Worm (Caenorhabditis elegans): ENCODE results near the gene srx-93.
"Not testable (repeated sequence)": the region's sequence is repeated elsewhere in the genome, so short reads cannot be mapped to it uniquely, and the experiment has no call there.

Gene srx-93

ce11 chrV:3605325-3605724, 15.2 kb downstream of the srx-93 start, which contains the start of gene T22F3.8:
Gene T22F3.8 (minus strand): TSS chrV:3605425.
- TF ChIP-seq pqm-1 (tag; optimal IDR thresholded peaks at IDR 0.05) (no peak), pha-2 (tag; optimal IDR thresholded peaks at IDR 0.05) (no peak), ztf-16 (tag; optimal IDR thresholded peaks at IDR 0.05) (no peak), elt-2 (tag; optimal IDR thresholded peaks at IDR 0.05) (no peak), hlh-30 (tag; optimal IDR thresholded peaks at IDR 0.05; ENCODE audit: insufficient read depth) (no peak), F13H6.1 (tag; optimal IDR thresholded peaks at IDR 0.05) (no peak), hlh-15 (tag; optimal IDR thresholded peaks at IDR 0.05) (no peak), lin-11 (tag; optimal IDR thresholded peaks at IDR 0.05) (no peak), Y22D7AL.16 (tag; optimal IDR thresholded peaks at IDR 0.05) (no peak), eyg-1 (tag; optimal IDR thresholded peaks at IDR 0.05) (no peak), madf-2 (tag; optimal IDR thresholded peaks at IDR 0.05) (no peak), ceh-48 (tag; optimal IDR thresholded peaks at IDR 0.05) (no peak), C38D4.7 (GFP tag; optimal IDR thresholded peaks at IDR 0.05) (no peak), unc-86 (tag; optimal IDR thresholded peaks at IDR 0.05) (no peak), fax-1 (tag; optimal IDR thresholded peaks at IDR 0.05) (no peak), ahr-1 (tag; optimal IDR thresholded peaks at IDR 0.05) (no peak)

- TF ChIP-seq ceh-22 (tag; optimal IDR thresholded peaks at IDR 0.05) (no peak), hlh-15 (tag; optimal IDR thresholded peaks at IDR 0.05) (no peak), hlh-30 (tag; optimal IDR thresholded peaks at IDR 0.05; ENCODE audit: insufficient read depth) (no peak), hlh-6 (tag; optimal IDR thresholded peaks at IDR 0.05) (no peak), pag-3 (tag; optimal IDR thresholded peaks at IDR 0.05; ENCODE audit: borderline replicate concordance) (no peak)
Measured at ce11 chrV:3600570-3600969, 19.9 kb downstream of the srx-93 start, which contains the start of gene T22F3.7. Gene T22F3.7 (minus strand): TSS chrV:3600670.

ce11 chrV:3597052-3597451, 23.5 kb downstream of the srx-93 start, which contains the start of gene srh-212:
Gene srh-212 (minus strand): TSS chrV:3597152.
- not testable (repeated sequence) for TF ChIP-seq hlh-30 (tag; optimal IDR thresholded peaks at IDR 0.05; ENCODE audit: insufficient read depth); tbx-2 (tag; optimal IDR thresholded peaks at IDR 0.05); C38D4.7 (GFP tag; optimal IDR thresholded peaks at IDR 0.05)

- TF ChIP-seq pha-4 (tag; optimal IDR thresholded peaks at IDR 0.05) (no peak), odd-2 (tag; optimal IDR thresholded peaks at IDR 0.05) (no peak), T23F11.4 (GFP tag; optimal IDR thresholded peaks at IDR 0.05) (no peak), che-1 (tag; optimal IDR thresholded peaks at IDR 0.05) (no peak)
Measured at ce11 chrV:3594936-3595335, 25.6 kb downstream of the srx-93 start, which contains the start of gene srh-213. Gene srh-213 (minus strand): TSS chrV:3595036.

- TF ChIP-seq unc-3 (GFP tag; conservative IDR thresholded peaks at IDR 0.05) (no peak), unc-3 (tag; optimal IDR thresholded peaks at IDR 0.05) (no peak), dmd-4 (tag; optimal IDR thresholded peaks at IDR 0.05; ENCODE audit: borderline replicate concordance) (no peak), pag-3 (tag; optimal IDR thresholded peaks at IDR 0.05; ENCODE audit: borderline replicate concordance) (no peak)
Measured at ce11 chrV:3592099-3592498, 28.4 kb downstream of the srx-93 start, which contains the start of gene T22F3.12. Gene T22F3.12 (minus strand): TSS chrV:3592199.

- TF ChIP-seq pha-2 (tag; optimal IDR thresholded peaks at IDR 0.05), result no peak
- no peak for TF ChIP-seq hlh-30 (tag; optimal IDR thresholded peaks at IDR 0.05; ENCODE audit: insufficient read depth)
- TF ChIP-seq odd-2 (tag; optimal IDR thresholded peaks at IDR 0.05), result no peak
- no peak for TF ChIP-seq ceh-6 (GFP tag; optimal IDR thresholded peaks at IDR 0.05)
- TF ChIP-seq ahr-1 (tag; optimal IDR thresholded peaks at IDR 0.05), result no peak
- TF ChIP-seq tbx-2 (tag; optimal IDR thresholded peaks at IDR 0.05), result no peak
- no peak for TF ChIP-seq ceh-31 (tag; optimal IDR thresholded peaks at IDR 0.05)
- no peak for TF ChIP-seq ama-1 (optimal IDR thresholded peaks at IDR 0.05)
Measured at ce11 chrV:3588223-3588622, 32.3 kb downstream of the srx-93 start.

- TF ChIP-seq ceh-45 (GFP tag; IDR thresholded peaks at IDR 0.05) (no peak), ceh-19 (GFP tag; optimal IDR thresholded peaks at IDR 0.05) (peak; percentile 49), ceh-14 (tag; optimal IDR thresholded peaks at IDR 0.05) (peak; percentile 9), fkh-6 (tag; optimal IDR thresholded peaks at IDR 0.05) (peak; percentile 33), ztf-16 (tag; optimal IDR thresholded peaks at IDR 0.05) (peak; percentile 15), ceh-2 (tag; optimal IDR thresholded peaks at IDR 0.05) (peak; percentile 39), elt-4 (tag; optimal IDR thresholded peaks at IDR 0.05) (no peak), madf-2 (tag; optimal IDR thresholded peaks at IDR 0.05) (no peak), ahr-1 (tag; optimal IDR thresholded peaks at IDR 0.05) (no peak), nfya-1 (tag; optimal IDR thresholded peaks at IDR 0.05) (peak; percentile 24), unc-86 (tag; optimal IDR thresholded peaks at IDR 0.05) (peak; percentile 11), nhr-232 (tag; optimal IDR thresholded peaks at IDR 0.05) (peak; percentile 56), eyg-1 (tag; optimal IDR thresholded peaks at IDR 0.05) (no peak), sox-2 (GFP tag; IDR thresholded peaks at IDR 0.05) (no peak; the same call in 1 of the 2 replicates), ref-2 (tag; optimal IDR thresholded peaks at IDR 0.05) (no peak), npax-4 (tag; optimal IDR thresholded peaks at IDR 0.05) (peak; percentile 27)
Measured at ce11 chrV:3587633-3588032, 32.9 kb downstream of the srx-93 start.

Data from whole organism, late embryonic.